Worm (Caenorhabditis elegans): ENCODE data around the gene cyp-35D1.

The cyp-35D1 gene

ce11 chrV:16094284-16094683 is 25.2 kb downstream of the cyp-35D1 start, which contains the start of gene F22B8.7:
Gene F22B8.7, plus strand, starts transcription at chrV:16094584.
- TF ChIP-seq hmbx-1 (tag; optimal IDR thresholded peaks at IDR 0.05) (no peak), flt-1 (GFP tag; IDR thresholded peaks at IDR 0.05) (no peak), tra-4 (tag; optimal IDR thresholded peaks at IDR 0.05) (no peak), ceh-36 (tag; optimal IDR thresholded peaks at IDR 0.05) (no peak), tbx-37 (GFP tag; conservative IDR thresholded peaks at IDR 0.05) (no peak), sea-1 (GFP tag; conservative IDR thresholded peaks at IDR 0.05) (no peak), ets-7 (tag; optimal IDR thresholded peaks at IDR 0.05) (no peak), hnd-1 (tag; optimal IDR thresholded peaks at IDR 0.05) (no peak), hmg-4 (GFP tag; optimal IDR thresholded peaks at IDR 0.05) (no peak), ama-1 (optimal IDR thresholded peaks at IDR 0.05) (no peak)

ce11 chrV:16094862-16095261 is 25.8 kb downstream of the cyp-35D1 start:
- TF ChIP-seq ama-1 (optimal IDR thresholded peaks at IDR 0.05) (no peak), hnd-1 (tag; optimal IDR thresholded peaks at IDR 0.05) (no peak), tbx-11 (GFP tag; IDR thresholded peaks at IDR 0.05) (no peak), ceh-36 (tag; optimal IDR thresholded peaks at IDR 0.05) (no peak), flt-1 (GFP tag; IDR thresholded peaks at IDR 0.05) (no peak), hmg-4 (GFP tag; optimal IDR thresholded peaks at IDR 0.05) (no peak), tbx-37 (GFP tag; conservative IDR thresholded peaks at IDR 0.05) (no peak), pes-1 (GFP tag; IDR thresholded peaks at IDR 0.05) (no peak), tra-4 (tag; optimal IDR thresholded peaks at IDR 0.05) (no peak), scrt-1 (GFP tag; IDR thresholded peaks at IDR 0.05) (no peak), aly-1 (tag; optimal IDR thresholded peaks at IDR 0.05) (no peak), sea-1 (GFP tag; conservative IDR thresholded peaks at IDR 0.05) (no peak), B0310.2 (tag; optimal IDR thresholded peaks at IDR 0.05) (no peak), ets-7 (tag; optimal IDR thresholded peaks at IDR 0.05) (no peak), ceh-13 (GFP tag; optimal IDR thresholded peaks at IDR 0.05) (no peak), F13C5.2 (tag; optimal IDR thresholded peaks at IDR 0.05) (no peak)

DNA sequence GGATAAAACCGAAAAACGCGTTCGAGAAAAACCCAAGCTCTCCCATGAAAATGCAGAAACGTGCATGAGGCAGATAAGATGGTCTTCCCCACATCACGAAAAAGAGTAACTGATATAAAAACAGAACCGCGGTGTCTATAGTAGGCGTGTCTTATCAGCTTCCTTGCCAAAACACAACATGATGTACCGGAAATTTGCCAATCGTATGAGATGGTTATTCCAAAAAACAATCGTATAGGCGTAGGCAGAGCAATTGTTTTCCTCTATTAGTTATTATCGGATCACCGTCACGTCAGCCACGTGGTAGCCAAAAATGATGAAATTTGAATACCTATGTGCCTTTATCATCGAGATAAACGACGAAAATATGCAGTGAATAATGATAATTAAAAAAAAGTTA is 30.4 kb downstream of the cyp-35D1 start, which contains the start of gene str-7:
TSS of gene str-7 (minus strand) at position 101 of the 400 bp plus-strand sequence.
- TF ChIP-seq tbx-37 (GFP tag; conservative IDR thresholded peaks at IDR 0.05) (no peak), flt-1 (GFP tag; IDR thresholded peaks at IDR 0.05) (no peak), tbx-11 (GFP tag; IDR thresholded peaks at IDR 0.05) (no peak), hmg-4 (GFP tag; optimal IDR thresholded peaks at IDR 0.05) (no peak), B0310.2 (tag; optimal IDR thresholded peaks at IDR 0.05) (no peak), aly-1 (tag; optimal IDR thresholded peaks at IDR 0.05) (no peak), ceh-13 (GFP tag; optimal IDR thresholded peaks at IDR 0.05) (no peak), ceh-36 (tag; optimal IDR thresholded peaks at IDR 0.05) (no peak), hmbx-1 (tag; optimal IDR thresholded peaks at IDR 0.05) (no peak), sea-1 (GFP tag; conservative IDR thresholded peaks at IDR 0.05) (no peak), scrt-1 (GFP tag; IDR thresholded peaks at IDR 0.05) (no peak), pes-1 (GFP tag; IDR thresholded peaks at IDR 0.05) (no peak), ama-1 (optimal IDR thresholded peaks at IDR 0.05) (no peak), tra-4 (tag; optimal IDR thresholded peaks at IDR 0.05) (no peak)

ce11 chrV:16100103-16100730 is 31.2 kb downstream of the cyp-35D1 start, which contains the start of gene cth-1:
Gene cth-1, plus strand, starts transcription at chrV:16100680.
- no peak for TF ChIP-seq hnd-1 (tag; optimal IDR thresholded peaks at IDR 0.05)
- TF ChIP-seq F13C5.2 (tag; optimal IDR thresholded peaks at IDR 0.05), result no peak
- no peak for TF ChIP-seq ets-7 (tag; optimal IDR thresholded peaks at IDR 0.05)
- no peak for TF ChIP-seq ama-1 (optimal IDR thresholded peaks at IDR 0.05)
- TF ChIP-seq scrt-1 (GFP tag; IDR thresholded peaks at IDR 0.05), result no peak
- no peak for TF ChIP-seq flt-1 (GFP tag; IDR thresholded peaks at IDR 0.05)
- no peak for TF ChIP-seq pes-1 (GFP tag; IDR thresholded peaks at IDR 0.05)
- no peak for TF ChIP-seq hmbx-1 (tag; optimal IDR thresholded peaks at IDR 0.05)
- TF ChIP-seq ceh-36 (tag; optimal IDR thresholded peaks at IDR 0.05), result no peak
- no peak for TF ChIP-seq ceh-13 (GFP tag; optimal IDR thresholded peaks at IDR 0.05)
- TF ChIP-seq hmg-4 (GFP tag; optimal IDR thresholded peaks at IDR 0.05), result no peak
- no peak for TF ChIP-seq tbx-37 (GFP tag; conservative IDR thresholded peaks at IDR 0.05)
- no peak for TF ChIP-seq tra-4 (tag; optimal IDR thresholded peaks at IDR 0.05)
- TF ChIP-seq sea-1 (GFP tag; conservative IDR thresholded peaks at IDR 0.05), result no peak
- TF ChIP-seq B0310.2 (tag; optimal IDR thresholded peaks at IDR 0.05), result no peak
- TF ChIP-seq aly-1 (tag; optimal IDR thresholded peaks at IDR 0.05), result no peak
- no peak for TF ChIP-seq tbx-11 (GFP tag; IDR thresholded peaks at IDR 0.05)

ce11 chrV:16103594-16103993 is 34.6 kb downstream of the cyp-35D1 start, which contains the start of gene argk-1:
Gene argk-1, plus strand, starts transcription at chrV:16103894.
- no peak for TF ChIP-seq ets-7 (tag; optimal IDR thresholded peaks at IDR 0.05)
- no peak for TF ChIP-seq B0310.2 (tag; optimal IDR thresholded peaks at IDR 0.05)
- TF ChIP-seq pes-1 (GFP tag; IDR thresholded peaks at IDR 0.05), result no peak
- no peak for TF ChIP-seq tra-4 (tag; optimal IDR thresholded peaks at IDR 0.05)
- no peak for TF ChIP-seq hmg-4 (GFP tag; optimal IDR thresholded peaks at IDR 0.05)
- no peak for TF ChIP-seq tbx-11 (GFP tag; IDR thresholded peaks at IDR 0.05)
- no peak for TF ChIP-seq ceh-36 (tag; optimal IDR thresholded peaks at IDR 0.05)
- no peak for TF ChIP-seq aly-1 (tag; optimal IDR thresholded peaks at IDR 0.05)
- TF ChIP-seq F13C5.2 (tag; optimal IDR thresholded peaks at IDR 0.05), result no peak

ce11 chrV:16114237-16114636 is 45.2 kb downstream of the cyp-35D1 start, which contains the start of gene srxa-16:
Gene srxa-16, minus strand, starts transcription at chrV:16114337.
- TF ChIP-seq aly-1 (tag; optimal IDR thresholded peaks at IDR 0.05) (no peak), ets-7 (tag; optimal IDR thresholded peaks at IDR 0.05) (no peak), hmg-4 (GFP tag; optimal IDR thresholded peaks at IDR 0.05) (no peak), tbx-11 (GFP tag; IDR thresholded peaks at IDR 0.05) (no peak), pes-1 (GFP tag; IDR thresholded peaks at IDR 0.05) (no peak), B0310.2 (tag; optimal IDR thresholded peaks at IDR 0.05) (no peak), tra-4 (tag; optimal IDR thresholded peaks at IDR 0.05) (no peak), ceh-36 (tag; optimal IDR thresholded peaks at IDR 0.05) (no peak), ama-1 (optimal IDR thresholded peaks at IDR 0.05) (no peak)

- TF ChIP-seq hmbx-1 (tag; optimal IDR thresholded peaks at IDR 0.05) (no peak), ama-1 (optimal IDR thresholded peaks at IDR 0.05) (no peak), sea-1 (GFP tag; conservative IDR thresholded peaks at IDR 0.05) (no peak)
Measured at ce11 chrV:16115381-16115780, 46.3 kb downstream of the cyp-35D1 start, which contains the start of gene str-25. Gene str-25, plus strand, starts transcription at chrV:16115681.
